Worm (Caenorhabditis elegans): ENCODE data around the gene catp-8.

DNA sequence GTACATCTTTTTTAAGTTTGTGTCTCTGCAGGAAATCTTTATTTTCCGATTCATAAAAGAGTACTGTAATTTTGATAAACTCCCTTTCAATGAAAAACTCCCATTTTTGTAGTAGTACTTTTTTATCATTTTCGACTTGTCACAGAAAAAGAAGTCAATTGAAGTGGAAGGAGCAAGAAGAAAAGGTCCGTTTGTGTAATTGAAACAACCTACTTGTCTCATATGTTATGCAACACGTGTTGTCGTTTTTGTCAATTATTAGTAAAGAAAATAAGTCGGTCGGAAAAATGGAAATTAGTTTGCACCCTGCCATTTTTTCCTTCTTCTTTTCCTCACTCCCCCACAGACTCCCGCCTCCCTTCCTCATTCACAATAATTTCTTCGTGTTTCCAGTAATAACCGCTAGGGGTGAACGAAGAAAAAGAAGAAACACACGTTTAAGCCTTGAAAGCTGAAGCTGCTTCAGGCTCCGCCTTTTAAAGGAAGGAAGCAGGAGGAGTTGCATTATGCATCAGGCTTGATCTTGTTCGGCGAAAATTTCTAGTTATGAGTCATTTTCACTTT is 20.3 kb downstream of the catp-8 start:
- TF ChIP-seq ceh-34 (tag; optimal IDR thresholded peaks at IDR 0.05) (no peak), hlh-6 (tag; optimal IDR thresholded peaks at IDR 0.05) (no peak)
